Worm (Caenorhabditis elegans) whole organism, young adult: ENCODE measurements around the gene Y57A10A.27.
"Not testable (repeated sequence)": the region's sequence is repeated elsewhere in the genome, so short reads cannot be mapped to it uniquely, and the experiment has no call there.

Experiments used
- B0035.1 ChIP-seq: sonication (generic microtip); optimal IDR thresholded peaks from 2 replicates; lab custom pipeline; 2016; ENCODE audit warnings: missing genetic modification characterization, mild to moderate bottlenecking, missing compliant biosample characterization, missing genotype, missing genetic modification reagents
- F10E7.11 ChIP-seq: sonication (generic microtip); optimal IDR thresholded peaks from 2 replicates; lab custom pipeline; 2017; ENCODE audit warnings: mild to moderate bottlenecking, missing genetic modification characterization, moderate library complexity, missing compliant biosample characterization
- F22D6.2 ChIP-seq: sonication (generic microtip); optimal IDR thresholded peaks from 2 replicates; lab custom pipeline; 2016; ENCODE audit warnings: mild to moderate bottlenecking, missing genetic modification characterization, missing compliant biosample characterization
- F52B5.7 ChIP-seq: sonication (generic microtip); optimal IDR thresholded peaks from 2 replicates; lab custom pipeline; 2016; ENCODE audit warnings: mild to moderate bottlenecking, missing genetic modification characterization, missing compliant biosample characterization
- F57A8.1 ChIP-seq: fragments of 200-800 bp; sonication (Bioruptor generic); optimal IDR thresholded peaks from 2 replicates; lab custom pipeline; 2018; ENCODE audit warnings: mild to moderate bottlenecking, missing genetic modification characterization, moderate library complexity, missing compliant biosample characterization
- K12H6.12 ChIP-seq: fragments of 200-800 bp; sonication (Bioruptor generic); optimal IDR thresholded peaks from 2 replicates; lab custom pipeline; 2018; ENCODE audit warnings: mild to moderate bottlenecking, missing genetic modification characterization, missing compliant biosample characterization
- Y56A3A.18 ChIP-seq: fragments of 200-800 bp; sonication (Bioruptor generic); IDR thresholded peaks from 2 replicates; pipeline ENCODE4 v1.3.6; 2022; ENCODE audit warnings: missing genetic modification reagents, missing genetic modification characterization, missing compliant biosample characterization
- Y79H2A.3 ChIP-seq: fragments of 200-800 bp; sonication (Bioruptor generic); conservative IDR thresholded peaks from 2 replicates; pipeline ENCODE4 v1.3.6; 2022; ENCODE audit warnings: missing genetic modification reagents, missing genetic modification characterization, missing compliant biosample characterization
- Y95B8A.8 ChIP-seq: fragments of 200-800 bp; sonication (Bioruptor generic); IDR thresholded peaks from 2 replicates; pipeline ENCODE4 v1.3.6; 2022; ENCODE audit warnings: missing genetic modification reagents, missing genetic modification characterization, missing compliant biosample characterization
- ZK185.1 ChIP-seq: sonication (generic microtip); optimal IDR thresholded peaks from 2 replicates; lab custom pipeline; 2016; ENCODE audit warnings: mild to moderate bottlenecking, missing genetic modification characterization, missing compliant biosample characterization; ENCODE audit not compliant: poor library complexity, severe bottlenecking
- ama-1 ChIP-seq, 3 experiments: fragments of 150-350 bp in 1 of 3; sonication (generic microtip) in 2 of 3; optimal IDR thresholded peaks; 2 replicates each; lab custom pipeline; 2014 to 2018; ENCODE audit warnings: missing biosample characterization in 2 of 3, missing genetic modification characterization in 2 of 3, missing genetic modification reagents in 2 of 3
- aptf-3 ChIP-seq: fragments of 200-800 bp; sonication (Bioruptor generic); IDR thresholded peaks from 2 replicates; pipeline ENCODE4 v1.3.6; 2022; ENCODE audit warnings: missing genetic modification characterization, missing compliant biosample characterization
- attf-6 ChIP-seq: fragments of 200-800 bp; sonication (Bioruptor generic); IDR thresholded peaks from 2 replicates; pipeline ENCODE4 v1.3.6; 2022; ENCODE audit warnings: missing genetic modification reagents, missing genetic modification characterization, missing compliant biosample characterization
- bed-1 ChIP-seq: fragments of 200-800 bp; sonication (Bioruptor generic); IDR thresholded peaks from 2 replicates; pipeline ENCODE4 v1.3.6; 2022; ENCODE audit warnings: missing genetic modification reagents, missing genetic modification characterization, missing compliant biosample characterization
- ceh-27 ChIP-seq: fragments of 200-800 bp; sonication (Bioruptor generic); optimal IDR thresholded peaks from 2 replicates; lab custom pipeline; 2018; ENCODE audit warnings: mild to moderate bottlenecking, missing genetic modification characterization, moderate library complexity, missing compliant biosample characterization
- ceh-58 ChIP-seq: fragments of 200-800 bp; sonication (Bioruptor generic); IDR thresholded peaks from 2 replicates; pipeline ENCODE4 v1.3.6; 2022; ENCODE audit warnings: missing genetic modification characterization, missing compliant biosample characterization
- efl-1 ChIP-seq: fragments of 150-350 bp; optimal IDR thresholded peaks from 2 replicates; lab custom pipeline; 2014; ENCODE audit warnings: missing biosample characterization, missing genetic modification reagents, missing genetic modification characterization
- fkh-3 ChIP-seq: sonication (generic microtip); optimal IDR thresholded peaks from 2 replicates; lab custom pipeline; 2016; ENCODE audit warnings: mild to moderate bottlenecking, missing genetic modification characterization, missing compliant biosample characterization
- hmg-1.2 ChIP-seq: fragments of 200-800 bp; sonication (Bioruptor generic); IDR thresholded peaks from 2 replicates; pipeline ENCODE4 v1.3.6; 2022; ENCODE audit warnings: missing genetic modification reagents, missing genetic modification characterization, missing compliant biosample characterization
- let-607 ChIP-seq, 2 experiments: fragments of 200-800 bp in 1 of 2; sonication (Bioruptor generic) in 1 of 2; sonication (generic microtip) in 1 of 2; optimal IDR thresholded peaks; 2 replicates each; lab custom pipeline; 2016 to 2018; ENCODE audit warnings: mild to moderate bottlenecking in 2 of 2, missing compliant biosample characterization in 2 of 2, missing genetic modification characterization in 2 of 2, moderate library complexity in 2 of 2, missing genotype in 1 of 2
- lin-26 ChIP-seq: fragments of 200-800 bp; sonication (Bioruptor generic); IDR thresholded peaks from 2 replicates; pipeline ENCODE4 v1.3.6; 2022; ENCODE audit warnings: missing genetic modification reagents, missing genetic modification characterization, missing compliant biosample characterization
- lin-35 ChIP-seq, 3 experiments: fragments of 150-350 bp in 2 of 3; sonication (generic microtip) in 1 of 3; optimal IDR thresholded peaks; 2 replicates each; lab custom pipeline; 2014 to 2018; ENCODE audit warnings: missing biosample characterization in 3 of 3, missing genetic modification characterization in 3 of 3, missing genetic modification reagents in 3 of 3
- lin-40 ChIP-seq: sonication (generic microtip); optimal IDR thresholded peaks from 2 replicates; lab custom pipeline; 2016; ENCODE audit warnings: missing genetic modification characterization, mild to moderate bottlenecking, missing compliant biosample characterization, missing genotype, missing genetic modification reagents
- lir-1 ChIP-seq: fragments of 200-800 bp; sonication (Bioruptor generic); conservative IDR thresholded peaks from 2 replicates; pipeline ENCODE4 v1.3.6; 2022; ENCODE audit warnings: missing genetic modification reagents, missing genetic modification characterization, missing compliant biosample characterization
- mes-4 ChIP-seq: sonication (generic microtip); optimal IDR thresholded peaks from 2 replicates; lab custom pipeline; 2016; ENCODE audit warnings: missing genotype, missing genetic modification characterization, missing compliant biosample characterization
- sea-2 ChIP-seq: fragments of 200-800 bp; sonication (Bioruptor generic); IDR thresholded peaks from 2 replicates; pipeline ENCODE4 v1.3.6; 2022; ENCODE audit warnings: missing genetic modification characterization, missing compliant biosample characterization
- snpc-4 ChIP-seq, 5 experiments: fragments of 150-350 bp in 1 of 5; sonication (generic microtip) in 4 of 5; optimal IDR thresholded peaks; 2 replicates each; lab custom pipeline; 2014 to 2018; ENCODE audit warnings: missing genetic modification characterization in 5 of 5, missing biosample characterization in 3 of 5, antibody characterized with exemption in 2 of 5, mild to moderate bottlenecking in 2 of 5, missing compliant biosample characterization in 2 of 5, missing genotype in 2 of 5, moderate library complexity in 2 of 5, missing genetic modification reagents in 1 of 5
- tbx-9 ChIP-seq: sonication (generic microtip); optimal IDR thresholded peaks from 2 replicates; lab custom pipeline; 2016; ENCODE audit warnings: borderline replicate concordance, missing genetic modification characterization, inconsistent platforms, missing compliant biosample characterization
- tlf-1 ChIP-seq: fragments of 200-800 bp; sonication (Bioruptor generic); optimal IDR thresholded peaks from 2 replicates; lab custom pipeline; 2018; ENCODE audit warnings: mild to moderate bottlenecking, missing genetic modification characterization, missing compliant biosample characterization
- xnd-1 ChIP-seq: sonication (generic microtip); optimal IDR thresholded peaks from 2 replicates; lab custom pipeline; 2016; ENCODE audit warnings: missing genotype, missing genetic modification reagents, missing genetic modification characterization, missing compliant biosample characterization
- zfh-2 ChIP-seq: fragments of 200-800 bp; sonication (Bioruptor generic); conservative IDR thresholded peaks from 2 replicates; pipeline ENCODE4 v1.3.6; 2022; ENCODE audit warnings: missing genetic modification reagents, missing genetic modification characterization, missing compliant biosample characterization
- zim-3 ChIP-seq: sonication (generic microtip); optimal IDR thresholded peaks from 2 replicates; lab custom pipeline; 2017; ENCODE audit warnings: mild to moderate bottlenecking, missing genetic modification characterization, moderate library complexity, missing compliant biosample characterization
- ztf-18 ChIP-seq: sonication (generic microtip); optimal IDR thresholded peaks from 2 replicates; lab custom pipeline; 2016; ENCODE audit warnings: missing genotype, mild to moderate bottlenecking, missing genetic modification characterization, missing compliant biosample characterization
- ztf-25 ChIP-seq: fragments of 200-800 bp; sonication (Bioruptor generic); IDR thresholded peaks from 2 replicates; pipeline ENCODE4 v1.3.6; 2022; ENCODE audit warnings: missing genetic modification reagents, missing genetic modification characterization, missing compliant biosample characterization
- ztf-6 ChIP-seq: fragments of 200-800 bp; sonication (Bioruptor generic); IDR thresholded peaks from 2 replicates; pipeline ENCODE4 v1.3.6; 2022; ENCODE audit warnings: missing genetic modification reagents, missing genetic modification characterization, missing compliant biosample characterization

The Y57A10A.27 gene

DNA sequence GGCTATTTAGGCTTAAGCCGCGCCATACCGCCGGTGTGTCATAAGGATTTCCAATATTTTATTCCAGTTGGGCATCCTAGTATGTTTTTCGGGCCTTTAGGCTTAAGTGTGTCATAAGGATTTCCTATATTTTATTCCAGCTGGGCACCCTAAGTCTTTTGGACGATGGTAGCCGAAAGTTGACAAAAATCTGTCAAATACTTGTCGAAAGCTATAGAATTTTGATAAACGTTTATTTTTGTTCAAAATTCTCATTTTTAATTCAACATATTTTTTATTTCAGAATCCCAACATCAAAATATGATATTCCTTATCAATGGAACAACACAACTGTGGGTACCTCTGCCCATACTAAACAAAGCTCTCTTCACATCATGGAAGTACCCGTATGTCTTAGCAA lies 43.7 kb upstream of the Y57A10A.27 start, which contains the start of gene sre-49:
Gene sre-49, plus strand, starts transcription at position 301 of the 400 bp plus-strand sequence.
- not testable (repeated sequence) for TF ChIP-seq Y95B8A.8 (GFP tag; lab: Robert Waterston, UW); F22D6.2 (tag; lab: Kevin White, UChicago); tlf-1

- no peak for TF ChIP-seq hmg-1.2 (GFP tag; lab: Robert Waterston, UW)
- TF ChIP-seq let-607 (tag; optimal IDR thresholded peaks at IDR 0.05; lab: Kevin White, UChicago): no peak
- TF ChIP-seq zim-3 (tag; lab: Kevin White, UChicago): no peak
- TF ChIP-seq B0035.1 (tag; lab: Kevin White, UChicago): no peak
- no peak for TF ChIP-seq efl-1 (GFP tag; lab: Kevin White, UChicago)
- no peak for TF ChIP-seq F57A8.1 (GFP tag; lab: Kevin White, UChicago)
- no peak for TF ChIP-seq lin-35 (GFP tag; optimal IDR thresholded peaks at IDR 0.05; lab: Kevin White, UChicago)
- TF ChIP-seq K12H6.12 (tag; lab: Kevin White, UChicago): no peak
- no peak for TF ChIP-seq lin-26 (GFP tag; lab: Robert Waterston, UW)
- no peak for TF ChIP-seq xnd-1 (tag; lab: Kevin White, UChicago)
- no peak for TF ChIP-seq mes-4 (tag; lab: Kevin White, UChicago)
- TF ChIP-seq lir-1: no peak
- TF ChIP-seq attf-6: no peak
- TF ChIP-seq tbx-9 (tag; lab: Kevin White, UChicago): no peak
These were observed 36.7 kb upstream of the Y57A10A.27 start, which contains the start of gene sre-51 for ce11 chrII:12311560-12311959. Gene sre-51 (plus strand): TSS chrII:12311860.

DNA sequence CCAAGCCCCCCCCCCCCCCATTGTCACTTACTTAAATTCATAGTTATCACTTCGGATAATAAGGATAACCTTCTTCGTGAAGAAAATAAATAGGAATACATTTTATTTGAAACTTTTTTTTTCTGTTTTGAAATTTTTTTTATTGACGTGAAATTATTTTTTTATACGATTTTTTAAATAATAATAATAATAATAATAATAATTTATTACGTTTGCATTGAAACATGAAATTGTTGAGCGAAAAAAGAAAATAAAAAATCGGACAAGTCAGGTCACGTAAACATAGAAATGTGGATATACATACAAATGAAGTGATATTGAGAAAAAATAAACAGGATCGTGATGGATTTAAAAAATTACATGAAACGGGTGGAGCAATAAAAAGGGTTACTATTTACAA lies 34.8 kb upstream of the Y57A10A.27 start, which contains the start of gene C50E10.2:
Gene C50E10.2, minus strand, starts transcription at position 101 of the 400 bp plus-strand sequence.
- no peak for TF ChIP-seq Y56A3A.18 (GFP tag; lab: Robert Waterston, UW)
- TF ChIP-seq ztf-25 (GFP tag; lab: Robert Waterston, UW): no peak
- no peak for TF ChIP-seq bed-1 (GFP tag; lab: Robert Waterston, UW)
- no peak for TF ChIP-seq snpc-4 (GFP tag; optimal IDR thresholded peaks at IDR 0.05; lab: Kevin White, UChicago)
- TF ChIP-seq snpc-4 (tag; optimal IDR thresholded peaks at IDR 0.05; lab: Kevin White, UChicago): no peak
- TF ChIP-seq ceh-27 (GFP tag; lab: Kevin White, UChicago): no peak
- no peak for TF ChIP-seq hmg-1.2 (GFP tag; lab: Robert Waterston, UW)
- no peak for TF ChIP-seq Y95B8A.8 (GFP tag; lab: Robert Waterston, UW)

DNA sequence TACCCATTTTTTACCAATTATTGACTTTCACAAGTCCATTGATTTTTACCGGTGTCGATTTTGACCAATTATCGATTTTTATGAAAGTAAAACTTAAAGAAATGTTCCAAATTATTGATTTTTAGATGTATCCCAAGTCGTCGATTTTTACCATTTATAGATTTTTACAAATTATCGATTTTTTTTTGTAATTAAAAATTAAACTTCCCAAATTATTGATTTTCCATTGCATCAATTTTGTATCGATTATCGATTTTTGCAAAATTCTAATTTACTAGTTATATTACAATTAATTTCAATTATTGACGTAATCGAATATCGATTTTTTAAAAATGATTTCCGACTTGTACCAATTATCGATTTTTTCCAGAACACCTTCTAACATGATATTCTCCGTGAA lies 28.3 kb upstream of the Y57A10A.27 start, which contains the start of gene sre-50:
Gene sre-50, plus strand, starts transcription at position 384 of the 400 bp plus-strand sequence.
- TF ChIP-seq ama-1 (optimal IDR thresholded peaks at IDR 0.05; lab: Kevin White, UChicago): no peak
- no peak for TF ChIP-seq ama-1 (GFP tag; optimal IDR thresholded peaks at IDR 0.05; lab: Kevin White, UChicago)
- TF ChIP-seq zfh-2: no peak
- no peak for TF ChIP-seq aptf-3 (GFP tag; lab: Robert Waterston, UW)
- no peak for TF ChIP-seq K12H6.12 (tag; lab: Kevin White, UChicago)
- no peak for TF ChIP-seq ceh-58 (GFP tag; lab: Robert Waterston, UW)
- TF ChIP-seq tbx-9 (tag; lab: Kevin White, UChicago): no peak
- no peak for TF ChIP-seq Y79H2A.3
- no peak for TF ChIP-seq ztf-18
- TF ChIP-seq lin-40: no peak

- TF ChIP-seq F10E7.11 (tag; lab: Kevin White, UChicago) (no peak), bed-1 (GFP tag; lab: Robert Waterston, UW) (no peak), ztf-6 (no peak), sea-2 (GFP tag; lab: Robert Waterston, UW) (no peak), ZK185.1 (tag; lab: Kevin White, UChicago) (no peak), F52B5.7 (no peak), fkh-3 (tag; lab: Kevin White, UChicago) (no peak)
These were observed 27.5 kb upstream of the Y57A10A.27 start, which contains the start of gene C50E10.1 for ce11 chrII:12302354-12302753. Gene C50E10.1 (minus strand): TSS chrII:12302454.
